Fruit fly (Drosophila melanogaster) whole organism, embryonic: ENCODE results near the gene UBL3.

Source experiments
- BtbVII ChIP-seq: fragments of 200-800 bp; sonication (Bioruptor generic); optimal IDR thresholded peaks from 3 replicates; lab custom pipeline; 2017; ENCODE audit warnings: missing biosample characterization, mild to moderate bottlenecking, missing genetic modification characterization
- CG12155 ChIP-seq: fragments of 200-800 bp; sonication (Bioruptor generic); optimal IDR thresholded peaks from 3 replicates; lab custom pipeline; 2016; ENCODE audit warnings: missing biosample characterization, missing genetic modification characterization
- CG12769 ChIP-seq: fragments of 200-800 bp; sonication (Bioruptor generic); optimal IDR thresholded peaks from 2 replicates; lab custom pipeline; 2019; ENCODE audit warnings: missing biosample characterization, mild to moderate bottlenecking, missing genetic modification characterization, moderate library complexity
- CG13123 ChIP-seq: fragments of 200-800 bp; sonication (Bioruptor generic); optimal IDR thresholded peaks from 2 replicates; lab custom pipeline; 2016; ENCODE audit warnings: missing biosample characterization, missing genetic modification characterization
- CG13894 ChIP-seq: fragments of 200-800 bp; sonication (Bioruptor generic); optimal IDR thresholded peaks from 3 replicates; lab custom pipeline; 2018; ENCODE audit warnings: missing biosample characterization, mild to moderate bottlenecking, missing genetic modification characterization, moderate library complexity
- CG15011 ChIP-seq: fragments of 200-800 bp; sonication (Bioruptor generic); optimal IDR thresholded peaks from 3 replicates; lab custom pipeline; 2018; ENCODE audit warnings: missing biosample characterization, mild to moderate bottlenecking, missing genetic modification characterization
- CG1602 ChIP-seq: fragments of 200-800 bp; sonication (Bioruptor generic); optimal IDR thresholded peaks from 3 replicates; lab custom pipeline; 2016; ENCODE audit warnings: missing biosample characterization, missing genetic modification characterization
- CG18262 ChIP-seq: fragments of 200-800 bp; optimal IDR thresholded peaks from 3 replicates; lab custom pipeline; 2019; ENCODE audit warnings: missing biosample characterization, mild to moderate bottlenecking, missing genetic modification characterization, moderate library complexity
- CG18476 ChIP-seq: fragments of 200-800 bp; sonication (Bioruptor generic); optimal IDR thresholded peaks from 2 replicates; lab custom pipeline; 2016; ENCODE audit warnings: missing biosample characterization, mild to moderate bottlenecking, missing genetic modification characterization
- CG2199 ChIP-seq: fragments of 200-800 bp; sonication (Bioruptor generic); IDR thresholded peaks from 3 replicates; pipeline ENCODE4 v1.3.6; 2022; ENCODE audit warnings: missing biosample characterization, missing genetic modification characterization
- CG3281 ChIP-seq: fragments of 200-800 bp; sonication (Bioruptor generic); optimal IDR thresholded peaks from 3 replicates; lab custom pipeline; 2017; ENCODE audit warnings: missing biosample characterization, mild to moderate bottlenecking, missing genetic modification characterization
- CG4360 ChIP-seq: fragments of 200-800 bp; sonication (Bioruptor generic); IDR thresholded peaks from 2 replicates; pipeline ENCODE4 v1.3.6; 2022; ENCODE audit warnings: missing biosample characterization, missing genetic modification characterization
- CG6254 ChIP-seq: fragments of 200-800 bp; sonication (Bioruptor generic); optimal IDR thresholded peaks from 3 replicates; lab custom pipeline; 2017; ENCODE audit warnings: mild to moderate bottlenecking, missing biosample characterization, missing genetic modification reagents, missing genetic modification characterization
- CHES-1-like ChIP-seq: fragments of 200-800 bp; sonication (Bioruptor generic); optimal IDR thresholded peaks from 2 replicates; lab custom pipeline; 2016; ENCODE audit warnings: missing biosample characterization, missing genetic modification characterization
- D19A ChIP-seq: fragments of 200-800 bp; optimal IDR thresholded peaks from 3 replicates; lab custom pipeline; 2019; ENCODE audit warnings: missing biosample characterization, mild to moderate bottlenecking, missing genetic modification characterization, moderate library complexity
- D19B ChIP-seq: fragments of 200-800 bp; sonication (Bioruptor generic); optimal IDR thresholded peaks from 2 replicates; lab custom pipeline; 2017; ENCODE audit warnings: missing biosample characterization, mild to moderate bottlenecking, missing genetic modification characterization
- E2f1 ChIP-seq: fragments of 200-800 bp; sonication (Bioruptor generic); IDR thresholded peaks from 2 replicates; pipeline ENCODE4 v1.3.6; 2022; ENCODE audit warnings: missing biosample characterization, missing genetic modification characterization
- Elba2 ChIP-seq: fragments of 200-800 bp; sonication (Bioruptor generic); optimal IDR thresholded peaks from 3 replicates; lab custom pipeline; 2016; ENCODE audit warnings: missing biosample characterization, missing genetic modification characterization
- Ets65A ChIP-seq: fragments of 200-800 bp; sonication (Bioruptor generic); peaks from one replicate; lab custom pipeline; 2016; ENCODE audit warnings: missing biosample characterization, missing genetic modification characterization
- Mad ChIP-seq: fragments of 200-800 bp; sonication (Bioruptor generic); optimal IDR thresholded peaks from 2 replicates; lab custom pipeline; 2016; ENCODE audit warnings: missing biosample characterization, missing genetic modification characterization
- Max ChIP-seq: fragments of 200-800 bp; sonication (Bioruptor generic); optimal IDR thresholded peaks from 2 replicates; lab custom pipeline; 2016; ENCODE audit warnings: missing biosample characterization, mild to moderate bottlenecking, missing genetic modification characterization
- Med ChIP-seq: fragments of 200-800 bp; sonication (Bioruptor generic); peaks from one replicate; lab custom pipeline; 2016; ENCODE audit warnings: missing biosample characterization, missing genetic modification characterization, mild to moderate bottlenecking, inconsistent platforms, moderate library complexity
- NC2β ChIP-seq: fragments of 200-800 bp; sonication (Bioruptor generic); optimal IDR thresholded peaks from 2 replicates; lab custom pipeline; 2016; ENCODE audit warnings: missing biosample characterization, missing genetic modification characterization
- Rfx ChIP-seq: fragments of 200-800 bp; sonication (Bioruptor generic); IDR thresholded peaks from 2 replicates; pipeline ENCODE4 v1.3.6; 2022; ENCODE audit warnings: missing biosample characterization, missing genetic modification characterization
- Sin3A ChIP-seq: fragments of >200 bp; optimal IDR thresholded peaks from 2 replicates; lab custom pipeline; 2018
- Sox102F ChIP-seq: fragments of 200-800 bp; sonication (Bioruptor generic); optimal IDR thresholded peaks from 2 replicates; lab custom pipeline; 2018; ENCODE audit warnings: missing biosample characterization, mild to moderate bottlenecking, missing genetic modification characterization, moderate library complexity
- Taf1 ChIP-seq: fragments of 200-800 bp; sonication (Bioruptor generic); IDR thresholded peaks from 2 replicates; pipeline ENCODE4 v1.3.6; 2022; ENCODE audit warnings: missing biosample characterization, missing genetic modification characterization
- ase ChIP-seq: fragments of 200-800 bp; sonication (Bioruptor generic); IDR thresholded peaks from 3 replicates; pipeline ENCODE4 v1.3.6; 2022; ENCODE audit warnings: missing biosample characterization, missing genetic modification characterization
- ash1 ChIP-seq: fragments of 200-800 bp; sonication (Bioruptor generic); optimal IDR thresholded peaks from 2 replicates; lab custom pipeline; 2018; ENCODE audit warnings: missing biosample characterization, mild to moderate bottlenecking, missing genetic modification characterization
- br ChIP-seq: fragments of >200 bp; optimal IDR thresholded peaks from 2 replicates; lab custom pipeline; 2017
- cad ChIP-seq: fragments of >200 bp; optimal IDR thresholded peaks from 2 replicates; lab custom pipeline; 2017; ENCODE audit warnings: missing biosample characterization, missing genetic modification characterization
- caup ChIP-seq: fragments of 200-800 bp; sonication (Bioruptor generic); optimal IDR thresholded peaks from 3 replicates; lab custom pipeline; 2017; ENCODE audit warnings: missing biosample characterization, mild to moderate bottlenecking, missing genetic modification characterization, moderate library complexity; ENCODE audit not compliant: severe bottlenecking
- cg ChIP-seq: fragments of 200-800 bp; sonication (Bioruptor generic); optimal IDR thresholded peaks from 3 replicates; lab custom pipeline; 2019; ENCODE audit warnings: missing biosample characterization, mild to moderate bottlenecking, missing genetic modification characterization, moderate library complexity
- gcm2 ChIP-seq: fragments of 200-800 bp; sonication (Bioruptor generic); optimal IDR thresholded peaks from 2 replicates; lab custom pipeline; 2016; ENCODE audit warnings: missing biosample characterization, missing genetic modification characterization
- gem ChIP-seq: fragments of 200-800 bp; sonication (Bioruptor generic); optimal IDR thresholded peaks from 2 replicates; lab custom pipeline; 2019; ENCODE audit warnings: missing biosample characterization, mild to moderate bottlenecking, missing genetic modification characterization, moderate library complexity
- grau ChIP-seq: fragments of 200-800 bp; optimal IDR thresholded peaks from 3 replicates; lab custom pipeline; 2019; ENCODE audit warnings: missing biosample characterization, mild to moderate bottlenecking, missing genetic modification characterization, moderate library complexity
- insv ChIP-seq, 2 experiments: fragments of 200-800 bp; sonication (Bioruptor generic); optimal IDR thresholded peaks; 3 replicates each; lab custom pipeline; 2016 to 2018; ENCODE audit warnings: missing biosample characterization in 2 of 2, missing genetic modification characterization in 2 of 2
- lab ChIP-seq: fragments of 200-800 bp; sonication (Bioruptor generic); optimal IDR thresholded peaks from 3 replicates; lab custom pipeline; 2017; ENCODE audit warnings: missing biosample characterization, missing genetic modification characterization, mild to moderate bottlenecking, moderate library complexity, missing genetic modification reagents
- nerfin-1 ChIP-seq: fragments of 200-800 bp; sonication (Bioruptor generic); optimal IDR thresholded peaks from 3 replicates; lab custom pipeline; 2019; ENCODE audit warnings: missing biosample characterization, mild to moderate bottlenecking, missing genetic modification characterization, moderate library complexity
- pros ChIP-seq: fragments of 200-800 bp; sonication (Bioruptor generic); optimal IDR thresholded peaks from 3 replicates; lab custom pipeline; 2019; ENCODE audit warnings: missing biosample characterization, mild to moderate bottlenecking, missing genetic modification characterization, moderate library complexity
- row ChIP-seq: fragments of 200-800 bp; sonication (Bioruptor generic); IDR thresholded peaks from 3 replicates; pipeline ENCODE4 v1.3.6; 2022; ENCODE audit warnings: missing biosample characterization, missing genetic modification characterization
- sd ChIP-seq: fragments of 200-800 bp; sonication (Bioruptor generic); optimal IDR thresholded peaks from 3 replicates; lab custom pipeline; 2018; ENCODE audit warnings: missing biosample characterization, mild to moderate bottlenecking, missing genetic modification characterization, moderate library complexity
- sens ChIP-seq: fragments of 200-800 bp; sonication (Bioruptor generic); peaks from one replicate; lab custom pipeline; 2016; ENCODE audit warnings: missing biosample characterization, missing genetic modification characterization
- slou ChIP-seq: fragments of 200-800 bp; sonication (Bioruptor generic); optimal IDR thresholded peaks from 3 replicates; lab custom pipeline; 2016; ENCODE audit warnings: missing biosample characterization, missing genetic modification characterization
- sug ChIP-seq: fragments of 200-800 bp; optimal IDR thresholded peaks from 2 replicates; lab custom pipeline; 2019; ENCODE audit warnings: missing biosample characterization, mild to moderate bottlenecking, missing genetic modification characterization, moderate library complexity
- tgo ChIP-seq: fragments of 200-800 bp; sonication (Bioruptor generic); IDR thresholded peaks from 3 replicates; pipeline ENCODE4 v1.3.6; 2022; ENCODE audit warnings: missing biosample characterization, missing genetic modification characterization
- unpg ChIP-seq: fragments of 200-800 bp; sonication (Bioruptor generic); optimal IDR thresholded peaks from 3 replicates; lab custom pipeline; 2018; ENCODE audit warnings: missing biosample characterization, mild to moderate bottlenecking, missing genetic modification characterization, moderate library complexity

The UBL3 gene

dm6 chrX:15816905-15817304, 36.1 kb downstream of the UBL3 start:
- TF ChIP-seq unpg (GFP tag; lab: Kevin White, UChicago) (no peak), D19B (GFP tag; lab: Kevin White, UChicago) (no peak), CG13894 (tag; lab: Kevin White, UChicago) (no peak), Elba2 (peak; percentile 78), sd (tag; lab: Kevin White, UChicago) (peak; percentile 95), CG6254 (no peak), CG13123 (GFP tag; lab: Kevin White, UChicago) (no peak), CG12155 (GFP tag; lab: Kevin White, UChicago) (no peak), Taf1 (no peak), caup (GFP tag; lab: Kevin White, UChicago) (no peak), Mad (GFP tag; lab: Kevin White, UChicago) (no peak), Sox102F (no peak), gem (tag; lab: Kevin White, UChicago) (no peak), pros (GFP tag; lab: Kevin White, UChicago) (peak; percentile 94), CG12769 (no peak), insv (GFP tag; optimal IDR thresholded peaks at IDR 0.05; lab: Kevin White, UChicago) (peak; percentile 46 to 94), nerfin-1 (tag; lab: Kevin White, UChicago) (peak; percentile 95), cad (no peak), CG18476 (GFP tag; lab: Kevin White, UChicago) (no peak), cg (peak; percentile 60), grau (no peak), CG4360 (no peak), CG15011 (GFP tag; lab: Kevin White, UChicago) (no peak), Sin3A (no peak), E2f1 (GFP tag; lab: Robert Waterston, UW) (no peak), br (lab: Kevin White, UChicago) (no peak), sug (tag; lab: Kevin White, UChicago) (no peak), NC2β (GFP tag; lab: Kevin White, UChicago) (no peak), Rfx (GFP tag; lab: Robert Waterston, UW) (no peak), gcm2 (no peak), CG2199 (peak; percentile 62; the same call in 2 of the 3 replicates), BtbVII (GFP tag; lab: Kevin White, UChicago) (no peak), CHES-1-like (GFP tag; lab: Kevin White, UChicago) (no peak), CG1602 (GFP tag; lab: Kevin White, UChicago) (no peak), CG3281 (GFP tag; lab: Kevin White, UChicago) (no peak), slou (GFP tag; lab: Kevin White, UChicago) (no peak)

dm6 chrX:15816127-15816526, 36.8 kb downstream of the UBL3 start:
- TF ChIP-seq CG12769 (no peak), row (GFP tag; lab: Robert Waterston, UW) (peak; percentile 35; the same call in 1 of the 3 replicates), tgo (GFP tag; lab: Robert Waterston, UW) (no peak), Med (GFP tag; lab: Kevin White, UChicago) (peak; percentile 58), CG18262 (peak; percentile 13), D19A (peak; percentile 98), lab (GFP tag; lab: Kevin White, UChicago) (no peak), Ets65A (no peak), Max (no peak), sens (GFP tag; lab: Kevin White, UChicago) (peak; percentile 53), ase (GFP tag; lab: Robert Waterston, UW) (no peak), ash1 (GFP tag; lab: Kevin White, UChicago) (no peak)
